Fruit fly (Drosophila melanogaster): Measurements from ENCODE around the gene CG9330.
A peak's percentile ranks its signal among the peaks of the same experiment; 100 is the strongest.

- TF ChIP-seq rn (GFP tag; IDR thresholded peaks at IDR 0.05), result no peak
- no peak for TF ChIP-seq CG10348 (GFP tag; IDR thresholded peaks at IDR 0.05)
- TF ChIP-seq Snoo (tag; optimal IDR thresholded peaks at IDR 0.05), result no peak
- no peak for TF ChIP-seq CG14655 (GFP tag; optimal IDR thresholded peaks at IDR 0.05)
- TF ChIP-seq CG12605 (GFP tag; IDR thresholded peaks at IDR 0.05), result no peak
- no peak for TF ChIP-seq EcR (GFP tag; optimal IDR thresholded peaks at IDR 0.05)
- no peak for TF ChIP-seq CG8301 (tag; optimal IDR thresholded peaks at IDR 0.05)
- no peak for TF ChIP-seq CG15710 (tag; optimal IDR thresholded peaks at IDR 0.05)
- TF ChIP-seq CG9948 (tag; optimal IDR thresholded peaks at IDR 0.05), result no peak
- no peak for TF ChIP-seq CG13204 (GFP tag; optimal IDR thresholded peaks at IDR 0.05)
- TF ChIP-seq CG17806 (tag; optimal IDR thresholded peaks at IDR 0.05), result no peak
- no peak for TF ChIP-seq CG34367 (tag; optimal IDR thresholded peaks at IDR 0.05)
- TF ChIP-seq CG4496 (GFP tag; IDR thresholded peaks at IDR 0.05), result 0 out of 3 replicates have a peak, but pooled peaks have one; percentile 11
These were observed 33.8 kb upstream of the CG9330 start, which contains the start of the genes Ltn1 and CG9300 for dm6 chr3L:19552136-19552773.

Measured in whole organism, pupa.